Worm (Caenorhabditis elegans) whole organism, L3 larva: ENCODE measurements around the gene R09A8.2.
A peak's percentile ranks its signal among the peaks of the same experiment; 100 is the strongest.

ENCODE experiments used
- aly-2 ChIP-seq: fragments of 150-350 bp; optimal IDR thresholded peaks from 2 replicates; lab custom pipeline; 2014; ENCODE audit warnings: missing biosample characterization, missing genetic modification characterization
- ama-1 ChIP-seq: fragments of 150-350 bp; optimal IDR thresholded peaks from 2 replicates; lab custom pipeline; 2018
- ceh-16 ChIP-seq: sonication (generic microtip); optimal IDR thresholded peaks from 2 replicates; lab custom pipeline; 2017; ENCODE audit warnings: missing biosample characterization, missing genetic modification characterization
- ceh-28 ChIP-seq: fragments of 150-350 bp; optimal IDR thresholded peaks from 2 replicates; lab custom pipeline; 2014; ENCODE audit warnings: missing biosample characterization, missing genetic modification reagents, missing genetic modification characterization
- ceh-9 ChIP-seq: sonication (generic microtip); optimal IDR thresholded peaks from 2 replicates; lab custom pipeline; 2018; ENCODE audit warnings: missing biosample characterization, missing genetic modification characterization
- egl-27 ChIP-seq: sonication (generic microtip); optimal IDR thresholded peaks from 4 replicates; lab custom pipeline; 2017; ENCODE audit warnings: missing biosample characterization, missing genetic modification reagents, missing genetic modification characterization
- elt-1 ChIP-seq: fragments of 150-350 bp; optimal IDR thresholded peaks from 2 replicates; lab custom pipeline; 2014; ENCODE audit warnings: missing biosample characterization, missing genetic modification characterization
- elt-2 ChIP-seq: sonication (generic microtip); optimal IDR thresholded peaks from 2 replicates; lab custom pipeline; 2016; ENCODE audit warnings: missing genetic modification reagents, mild to moderate bottlenecking, missing genetic modification characterization, missing compliant biosample characterization
- elt-3 ChIP-seq, 3 experiments: fragments of 150-350 bp in 1 of 3; sonication (generic microtip) in 2 of 3; optimal IDR thresholded peaks; 2 replicates in 2 of 3; 4 replicates in 1 of 3; lab custom pipeline; 2014 to 2017; ENCODE audit warnings: missing biosample characterization in 3 of 3, missing genetic modification characterization in 3 of 3
- eor-1 ChIP-seq, 2 experiments: fragments of 150-350 bp; optimal IDR thresholded peaks; 2 replicates each; lab custom pipeline; 2014 to 2018; ENCODE audit warnings: missing biosample characterization in 2 of 2, missing genetic modification characterization in 2 of 2
- fkh-10 ChIP-seq: sonication (generic microtip); optimal IDR thresholded peaks from 2 replicates; lab custom pipeline; 2017; ENCODE audit warnings: missing biosample characterization, missing genetic modification reagents, missing genetic modification characterization
- fkh-2 ChIP-seq: fragments of 150-350 bp; optimal IDR thresholded peaks from 2 replicates; lab custom pipeline; 2014; ENCODE audit warnings: missing biosample characterization, missing genetic modification reagents, missing genetic modification characterization
- fos-1 ChIP-seq: fragments of 150-350 bp; optimal IDR thresholded peaks from 2 replicates; lab custom pipeline; 2014; ENCODE audit warnings: missing biosample characterization, missing genetic modification characterization
- hmg-11 ChIP-seq: sonication (generic microtip); optimal IDR thresholded peaks from 2 replicates; lab custom pipeline; 2016; ENCODE audit warnings: missing genetic modification characterization, missing compliant biosample characterization
- jun-1 ChIP-seq: fragments of 150-350 bp; optimal IDR thresholded peaks from 2 replicates; lab custom pipeline; 2014; ENCODE audit warnings: missing biosample characterization, missing genetic modification reagents, missing genetic modification characterization
- lin-15B ChIP-seq: fragments of 150-350 bp; optimal IDR thresholded peaks from 2 replicates; lab custom pipeline; 2014; ENCODE audit warnings: missing biosample characterization, missing genetic modification characterization
- lin-39 ChIP-seq: fragments of 150-350 bp; optimal IDR thresholded peaks from 2 replicates; lab custom pipeline; 2018; ENCODE audit warnings: missing biosample characterization, missing genetic modification reagents, missing genetic modification characterization
- lsy-12 ChIP-seq: sonication (generic microtip); optimal IDR thresholded peaks from 2 replicates; lab custom pipeline; 2016; ENCODE audit warnings: mild to moderate bottlenecking, missing genetic modification characterization, missing compliant biosample characterization
- mdl-1 ChIP-seq: fragments of 150-350 bp; optimal IDR thresholded peaks from 2 replicates; lab custom pipeline; 2014; ENCODE audit warnings: missing biosample characterization, missing genetic modification characterization
- mml-1 ChIP-seq: fragments of 150-350 bp; sonication (generic microtip); optimal IDR thresholded peaks from 3 replicates; lab custom pipeline; 2014; ENCODE audit warnings: missing biosample characterization, missing genetic modification characterization
- nfya-1 ChIP-seq: sonication (generic microtip); optimal IDR thresholded peaks from 2 replicates; lab custom pipeline; 2017; ENCODE audit warnings: missing genetic modification characterization, mild to moderate bottlenecking, missing compliant biosample characterization, antibody characterized with exemption, moderate library complexity; ENCODE audit not compliant: insufficient read depth
- nhr-11 ChIP-seq: fragments of 150-350 bp; optimal IDR thresholded peaks from 2 replicates; lab custom pipeline; 2014; ENCODE audit warnings: missing biosample characterization, missing genetic modification characterization
- nhr-12 ChIP-seq: fragments of 150-350 bp; optimal IDR thresholded peaks from 2 replicates; lab custom pipeline; 2014; ENCODE audit warnings: missing biosample characterization, missing genetic modification characterization
- nhr-23 ChIP-seq: fragments of 150-350 bp; optimal IDR thresholded peaks from 2 replicates; lab custom pipeline; 2014; ENCODE audit warnings: missing biosample characterization, missing genetic modification reagents, missing genetic modification characterization
- nhr-25 ChIP-seq: sonication (generic microtip); optimal IDR thresholded peaks from 2 replicates; lab custom pipeline; 2017; ENCODE audit warnings: missing biosample characterization, missing genetic modification characterization
- nhr-43 ChIP-seq: sonication (generic microtip); optimal IDR thresholded peaks from 2 replicates; lab custom pipeline; 2016; ENCODE audit warnings: mild to moderate bottlenecking, missing genetic modification characterization, missing compliant biosample characterization; ENCODE audit not compliant: poor library complexity, severe bottlenecking
- nhr-67 ChIP-seq: fragments of 150-350 bp; optimal IDR thresholded peaks from 2 replicates; lab custom pipeline; 2014; ENCODE audit warnings: missing biosample characterization, missing genetic modification characterization
- nhr-77 ChIP-seq: fragments of 150-350 bp; optimal IDR thresholded peaks from 2 replicates; lab custom pipeline; 2014; ENCODE audit warnings: missing biosample characterization, missing genetic modification characterization
- pha-4 ChIP-seq: fragments of 150-350 bp; optimal IDR thresholded peaks from 2 replicates; lab custom pipeline; 2014; ENCODE audit warnings: missing biosample characterization, missing genetic modification reagents, missing genetic modification characterization
- pqm-1 ChIP-seq: fragments of 150-350 bp; optimal IDR thresholded peaks from 2 replicates; lab custom pipeline; 2017; ENCODE audit warnings: missing biosample characterization, missing genetic modification characterization, inconsistent platforms
- skn-1 ChIP-seq: fragments of 150-350 bp; optimal IDR thresholded peaks from 2 replicates; lab custom pipeline; 2014; ENCODE audit warnings: missing biosample characterization, missing genetic modification characterization
- snpc-4 ChIP-seq: fragments of 150-350 bp; optimal IDR thresholded peaks from 2 replicates; lab custom pipeline; 2014; ENCODE audit warnings: missing biosample characterization, missing genetic modification characterization
- tbx-2 ChIP-seq: sonication (generic microtip); optimal IDR thresholded peaks from 2 replicates; lab custom pipeline; 2016; ENCODE audit warnings: mild to moderate bottlenecking, missing genetic modification characterization, missing compliant biosample characterization
- unc-39 ChIP-seq: sonication (generic microtip); optimal IDR thresholded peaks from 4 replicates; lab custom pipeline; 2017; ENCODE audit warnings: missing biosample characterization, missing genetic modification characterization
- ztf-11 ChIP-seq: fragments of 150-350 bp; optimal IDR thresholded peaks from 2 replicates; lab custom pipeline; 2014; ENCODE audit warnings: missing biosample characterization, missing genetic modification characterization
- ztf-4 ChIP-seq: fragments of 150-350 bp; optimal IDR thresholded peaks from 2 replicates; lab custom pipeline; 2014; ENCODE audit warnings: missing biosample characterization, missing genetic modification characterization

R09A8.2 gene

DNA sequence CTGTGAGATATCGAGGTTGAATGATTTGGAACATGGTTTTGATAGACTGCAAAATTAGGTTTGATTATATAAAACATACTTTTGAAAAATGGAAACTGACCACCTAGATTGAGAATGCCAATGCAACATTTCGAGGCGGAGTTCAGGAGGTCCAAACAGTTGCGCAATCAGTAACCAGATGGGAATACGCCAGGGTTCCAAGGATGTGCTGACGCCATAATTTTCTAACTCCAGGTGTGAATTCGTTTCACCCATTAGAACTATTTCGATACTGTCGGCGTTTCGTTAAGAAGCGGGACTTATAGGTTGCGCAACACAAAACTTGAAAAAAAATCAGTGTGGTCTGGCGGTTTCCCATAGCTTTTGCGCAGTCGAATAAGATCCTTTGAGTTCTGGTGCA lies 40.5 kb downstream of the R09A8.2 start, which contains the start of gene C02B4.3:
Gene C02B4.3 (minus strand): TSS at position 34 of the 400 bp plus-strand sequence.
- TF ChIP-seq ztf-11 (tag; lab: Kevin White, UChicago) (no peak), tbx-2 (tag; lab: Kevin White, UChicago) (no peak), jun-1 (no peak), elt-3 (tag; optimal IDR thresholded peaks at IDR 0.05; lab: Kevin White, UChicago) (no peak), aly-2 (tag; lab: Kevin White, UChicago) (no peak), nhr-11 (no peak), fkh-2 (tag; lab: Kevin White, UChicago) (no peak), mml-1 (tag; lab: Kevin White, UChicago) (no peak), fos-1 (tag; lab: Kevin White, UChicago) (no peak), snpc-4 (tag; lab: Kevin White, UChicago) (no peak), ceh-28 (tag; lab: Kevin White, UChicago) (no peak), eor-1 (tag; optimal IDR thresholded peaks at IDR 0.05; lab: Kevin White, UChicago) (no peak), lin-15B (tag; lab: Kevin White, UChicago) (no peak), elt-1 (tag; lab: Kevin White, UChicago) (no peak)
- TF ChIP-seq, all 47 proteins: peak for 0

DNA sequence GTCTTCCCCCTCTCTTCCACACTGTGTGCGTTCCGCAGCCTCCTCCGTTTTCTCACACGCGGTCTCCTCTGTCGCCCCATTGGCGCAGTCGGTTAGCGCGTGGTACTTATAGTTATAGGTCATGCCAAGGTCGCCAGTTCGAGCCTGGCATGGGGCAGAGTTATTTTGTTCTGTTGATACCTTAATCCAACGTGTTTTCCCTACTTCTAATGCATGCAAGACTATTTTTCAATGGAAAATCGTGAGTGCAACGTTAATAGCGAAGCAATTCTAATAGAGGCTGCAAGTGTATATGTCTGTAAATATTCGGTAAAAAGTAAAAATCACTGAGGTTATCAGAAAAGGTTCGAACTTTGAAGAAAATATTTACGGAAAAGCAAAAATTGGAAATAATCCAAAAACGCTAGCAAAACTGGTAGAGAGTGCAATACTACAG lies 41.8 kb downstream of the R09A8.2 start:
- no peak for TF ChIP-seq fos-1 (tag; lab: Kevin White, UChicago)
- no peak for TF ChIP-seq pqm-1 (tag; lab: Kevin White, UChicago)
- TF ChIP-seq pha-4 (tag; lab: Kevin White, UChicago), result peak; percentile 14
- peak; percentile 84 for TF ChIP-seq hmg-11 (tag; lab: Kevin White, UChicago)
- peak; percentile 46 for TF ChIP-seq nhr-23
- TF ChIP-seq skn-1 (tag; lab: Kevin White, UChicago), result no peak
- TF ChIP-seq elt-3 (tag; optimal IDR thresholded peaks at IDR 0.05; lab: Kevin White, UChicago), result peak in 1 of 3 experiments; percentile 3
- no peak for TF ChIP-seq mml-1 (tag; lab: Kevin White, UChicago)
- TF ChIP-seq tbx-2 (tag; lab: Kevin White, UChicago), result peak; percentile 60
- TF ChIP-seq unc-39, result no peak
- no peak for TF ChIP-seq mdl-1 (tag; lab: Kevin White, UChicago)
- TF ChIP-seq lin-15B (tag; lab: Kevin White, UChicago), result no peak
- TF ChIP-seq elt-2, result peak; percentile 56
- TF ChIP-seq nhr-77 (tag; lab: Kevin White, UChicago), result peak; percentile 58
- no peak for TF ChIP-seq nhr-12
- TF ChIP-seq ceh-16, result no peak
- no peak for TF ChIP-seq eor-1 (tag; optimal IDR thresholded peaks at IDR 0.05; lab: Kevin White, UChicago)
- TF ChIP-seq nhr-25, result peak; percentile 66
- no peak for TF ChIP-seq ztf-4 (tag; lab: Kevin White, UChicago)
- TF ChIP-seq ceh-9 (tag; lab: Kevin White, UChicago), result no peak
- TF ChIP-seq lsy-12 (tag; lab: Kevin White, UChicago), result peak; percentile 95
- no peak for TF ChIP-seq jun-1
- peak; percentile 60 for TF ChIP-seq nfya-1 (tag; lab: Kevin White, UChicago)
- TF ChIP-seq lin-39, result peak; percentile 86
- peak; percentile 48 for TF ChIP-seq nhr-43 (tag; lab: Kevin White, UChicago)
- TF ChIP-seq egl-27 (tag; lab: Kevin White, UChicago), result no peak
- no peak for TF ChIP-seq ztf-11 (tag; lab: Kevin White, UChicago)

DNA sequence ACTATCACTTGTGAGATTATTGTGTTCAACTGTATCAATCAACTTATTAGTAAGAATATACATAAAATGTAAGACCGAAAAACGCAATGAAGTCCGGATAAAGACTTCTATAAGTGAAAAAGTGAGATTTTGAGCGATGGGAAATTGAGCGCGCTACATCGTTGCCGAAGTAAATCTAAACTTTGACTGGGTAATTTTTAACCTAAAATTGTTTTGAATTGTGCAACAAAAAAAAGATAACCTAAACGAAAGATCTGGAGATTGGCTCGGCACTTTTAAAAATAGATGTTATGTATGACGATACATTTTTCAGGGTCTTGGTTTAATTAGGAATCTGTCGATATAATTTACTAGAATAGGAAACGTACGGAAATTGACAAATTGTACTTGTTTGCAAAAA lies 43.8 kb downstream of the R09A8.2 start:
- no peak for TF ChIP-seq eor-1 (tag; optimal IDR thresholded peaks at IDR 0.05; lab: Kevin White, UChicago)
- peak; percentile 4 for TF ChIP-seq nhr-43 (tag; lab: Kevin White, UChicago)
- TF ChIP-seq nhr-25, result no peak
- no peak for TF ChIP-seq fkh-10
- TF ChIP-seq nhr-67, result no peak
- no peak for TF ChIP-seq nfya-1 (tag; lab: Kevin White, UChicago)

DNA sequence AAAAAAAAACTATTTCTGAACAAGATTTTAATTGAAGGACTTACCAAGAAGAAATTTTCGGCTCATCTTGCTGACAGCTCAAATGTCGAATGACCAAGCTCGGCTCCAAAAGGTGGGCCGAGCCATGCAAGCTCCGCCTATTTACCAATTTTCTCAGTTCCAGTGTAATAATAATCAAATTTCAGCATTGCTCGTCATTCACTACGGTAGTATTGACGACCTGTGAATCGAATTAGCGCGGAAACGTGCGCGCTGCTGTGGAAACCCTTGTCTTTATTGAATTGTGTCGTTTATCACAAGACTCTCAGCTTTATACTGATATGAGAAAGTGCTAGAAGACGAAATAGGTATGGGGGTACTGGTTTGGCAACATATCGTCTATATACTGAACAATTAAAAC lies 44.3 kb downstream of the R09A8.2 start, which contains the start of gene nlp-76:
Gene nlp-76 (minus strand): TSS at position 367 of the 400 bp plus-strand sequence.
- TF ChIP-seq nhr-25 (peak; percentile 47), elt-2 (peak; percentile 34), ama-1 (peak; percentile 98), nfya-1 (tag; lab: Kevin White, UChicago) (no peak), fkh-10 (no peak)
